Fruit fly (Drosophila melanogaster) whole organism, embryonic: ENCODE data around the gene CG33110.

ENCODE experiments used
- CG12659 ChIP-seq: fragments of 200-800 bp; sonication (Bioruptor generic); optimal IDR thresholded peaks from 3 replicates; lab custom pipeline; 2017; ENCODE audit warnings: mild to moderate bottlenecking, missing biosample characterization, missing genetic modification reagents, missing genetic modification characterization
- CG14710 ChIP-seq: fragments of 200-800 bp; sonication (Bioruptor generic); optimal IDR thresholded peaks from 3 replicates; lab custom pipeline; 2019; ENCODE audit warnings: missing biosample characterization, mild to moderate bottlenecking, missing genetic modification characterization, moderate library complexity
- CG15011 ChIP-seq: fragments of 200-800 bp; sonication (Bioruptor generic); optimal IDR thresholded peaks from 3 replicates; lab custom pipeline; 2018; ENCODE audit warnings: missing biosample characterization, mild to moderate bottlenecking, missing genetic modification characterization
- CG15479 ChIP-seq: fragments of 200-800 bp; sonication (Bioruptor generic); optimal IDR thresholded peaks from 3 replicates; lab custom pipeline; 2019; ENCODE audit warnings: missing biosample characterization, mild to moderate bottlenecking, missing genetic modification characterization, moderate library complexity
- CG16863 ChIP-seq: fragments of 200-800 bp; sonication (Bioruptor generic); optimal IDR thresholded peaks from 3 replicates; lab custom pipeline; 2016; ENCODE audit warnings: missing biosample characterization, missing genetic modification characterization
- CG2129 ChIP-seq: fragments of 200-800 bp; sonication (Bioruptor generic); IDR thresholded peaks from 2 replicates; pipeline ENCODE4 v1.3.6; 2022; ENCODE audit warnings: missing biosample characterization, missing genetic modification characterization; ENCODE audit not compliant: partially characterized antibody
- CG34224 ChIP-seq: fragments of 200-800 bp; sonication (Bioruptor generic); IDR thresholded peaks from 3 replicates; pipeline ENCODE4 v1.3.6; 2022; ENCODE audit warnings: missing biosample characterization, missing genetic modification characterization; ENCODE audit not compliant: partially characterized antibody
- CG42726 ChIP-seq: fragments of 200-800 bp; sonication (Bioruptor generic); IDR thresholded peaks from 2 replicates; pipeline ENCODE4 v1.3.6; 2022; ENCODE audit warnings: missing biosample characterization, missing genetic modification characterization; ENCODE audit not compliant: partially characterized antibody
- CG4404 ChIP-seq: fragments of 200-800 bp; sonication (Bioruptor generic); IDR thresholded peaks from 2 replicates; pipeline ENCODE4 v1.3.6; 2022; ENCODE audit warnings: missing biosample characterization, missing genetic modification characterization
- CG4854 ChIP-seq: fragments of 200-800 bp; sonication (Bioruptor generic); optimal IDR thresholded peaks from 2 replicates; lab custom pipeline; 2016; ENCODE audit warnings: missing biosample characterization, missing genetic modification characterization, inconsistent platforms
- CG6791 ChIP-seq: fragments of 200-800 bp; sonication (Bioruptor generic); IDR thresholded peaks from 3 replicates; pipeline ENCODE4 v1.3.6; 2022; ENCODE audit warnings: missing biosample characterization, missing genetic modification characterization; ENCODE audit not compliant: partially characterized antibody
- CG6813 ChIP-seq: fragments of 200-800 bp; sonication (Bioruptor generic); optimal IDR thresholded peaks from 2 replicates; lab custom pipeline; 2017; ENCODE audit warnings: missing biosample characterization, missing genetic modification characterization, mild to moderate bottlenecking, moderate library complexity, missing genetic modification reagents
- CG8290 ChIP-seq, 3 experiments: fragments of 200-800 bp; sonication (Bioruptor generic); optimal IDR thresholded peaks; 2 replicates each; lab custom pipeline; 2016 to 2019; ENCODE audit warnings: missing biosample characterization in 3 of 3, missing genetic modification characterization in 3 of 3, mild to moderate bottlenecking in 2 of 3, moderate library complexity in 1 of 3
- CG9876 ChIP-seq: fragments of 200-800 bp; sonication (Bioruptor generic); optimal IDR thresholded peaks from 2 replicates; lab custom pipeline; 2016; ENCODE audit warnings: missing biosample characterization, missing genetic modification characterization
- CG9932 ChIP-seq: fragments of 200-800 bp; sonication (Bioruptor generic); IDR thresholded peaks from 2 replicates; pipeline ENCODE4 v1.3.6; 2022; ENCODE audit warnings: missing biosample characterization, missing genetic modification characterization
- Chrac-16 ChIP-seq: fragments of 200-800 bp; sonication (Bioruptor generic); optimal IDR thresholded peaks from 3 replicates; lab custom pipeline; 2016; ENCODE audit warnings: missing biosample characterization, missing genetic modification characterization
- Dp ChIP-seq: fragments of 200-800 bp; sonication (Bioruptor generic); optimal IDR thresholded peaks from 2 replicates; lab custom pipeline; 2018; ENCODE audit warnings: missing biosample characterization, mild to moderate bottlenecking, missing genetic modification characterization, moderate library complexity
- Ets97D ChIP-seq: fragments of 200-800 bp; sonication (Bioruptor generic); optimal IDR thresholded peaks from 3 replicates; lab custom pipeline; 2016; ENCODE audit warnings: missing biosample characterization, missing genetic modification characterization
- GATAe ChIP-seq: fragments of 200-800 bp; sonication (Bioruptor generic); conservative IDR thresholded peaks from 2 replicates; pipeline ENCODE4 v1.3.6; 2022; ENCODE audit warnings: missing biosample characterization, missing genetic modification characterization
- HmgZ ChIP-seq: fragments of 200-800 bp; sonication (Bioruptor generic); optimal IDR thresholded peaks from 2 replicates; lab custom pipeline; 2018; ENCODE audit warnings: missing biosample characterization, mild to moderate bottlenecking, missing genetic modification characterization
- Hr51 ChIP-seq, 2 experiments: fragments of 200-800 bp; sonication (Bioruptor generic); optimal IDR thresholded peaks; 2 replicates in 1 of 2; 3 replicates in 1 of 2; lab custom pipeline; 2016 to 2018; ENCODE audit warnings: missing biosample characterization in 2 of 2, missing genetic modification characterization in 2 of 2, mild to moderate bottlenecking in 1 of 2, moderate library complexity in 1 of 2
- Med ChIP-seq: fragments of 200-800 bp; sonication (Bioruptor generic); peaks from one replicate; lab custom pipeline; 2016; ENCODE audit warnings: missing biosample characterization, missing genetic modification characterization, mild to moderate bottlenecking, inconsistent platforms, moderate library complexity
- Opbp ChIP-seq: fragments of 200-800 bp; sonication (Bioruptor generic); IDR thresholded peaks from 3 replicates; pipeline ENCODE4 v1.3.6; 2022; ENCODE audit warnings: missing biosample characterization, missing genetic modification characterization; ENCODE audit not compliant: partially characterized antibody
- Rfx ChIP-seq: fragments of 200-800 bp; sonication (Bioruptor generic); IDR thresholded peaks from 2 replicates; pipeline ENCODE4 v1.3.6; 2022; ENCODE audit warnings: missing biosample characterization, missing genetic modification characterization
- Scr ChIP-seq: fragments of 200-800 bp; sonication (Bioruptor generic); IDR thresholded peaks from 2 replicates; pipeline ENCODE4 v1.3.6; 2022; ENCODE audit warnings: missing biosample characterization, missing genetic modification characterization; ENCODE audit not compliant: partially characterized antibody
- Sry-δ ChIP-seq: fragments of 200-800 bp; sonication (Bioruptor generic); optimal IDR thresholded peaks from 2 replicates; lab custom pipeline; 2016; ENCODE audit warnings: missing biosample characterization, missing genetic modification characterization
- bowl ChIP-seq: fragments of 200-800 bp; sonication (Bioruptor generic); IDR thresholded peaks from 2 replicates; pipeline ENCODE4 v1.3.6; 2022; ENCODE audit warnings: missing biosample characterization, missing genetic modification characterization
- chinmo ChIP-seq: fragments of 200-800 bp; sonication (Bioruptor generic); IDR thresholded peaks from 4 replicates; pipeline ENCODE4 v1.3.6; 2022; ENCODE audit warnings: missing biosample characterization, missing genetic modification characterization; ENCODE audit not compliant: partially characterized antibody
- grau ChIP-seq: fragments of 200-800 bp; optimal IDR thresholded peaks from 3 replicates; lab custom pipeline; 2019; ENCODE audit warnings: missing biosample characterization, mild to moderate bottlenecking, missing genetic modification characterization, moderate library complexity
- gro ChIP-seq: fragments of 200-800 bp; sonication (Bioruptor generic); optimal IDR thresholded peaks from 2 replicates; lab custom pipeline; 2016; ENCODE audit warnings: missing biosample characterization, missing genetic modification characterization
- gt ChIP-seq: fragments of 200-800 bp; sonication (Bioruptor generic); IDR thresholded peaks from 2 replicates; pipeline ENCODE4 v1.3.6; 2022; ENCODE audit warnings: missing biosample characterization, missing genetic modification characterization
- lola ChIP-seq, 3 experiments: fragments of >200 bp in 2 of 3; fragments of 200-800 bp in 1 of 3; sonication (Bioruptor generic) in 1 of 3; optimal IDR thresholded peaks; 2 replicates each; lab custom pipeline; 2017 to 2019; ENCODE audit warnings: missing biosample characterization in 3 of 3, missing genetic modification characterization in 3 of 3, mild to moderate bottlenecking in 1 of 3, moderate library complexity in 1 of 3
- mirr ChIP-seq: fragments of 200-800 bp; sonication (Bioruptor generic); optimal IDR thresholded peaks from 3 replicates; lab custom pipeline; 2018; ENCODE audit warnings: missing biosample characterization, mild to moderate bottlenecking, missing genetic modification characterization
- pho ChIP-seq: fragments of 200-800 bp; sonication (Bioruptor generic); optimal IDR thresholded peaks from 2 replicates; lab custom pipeline; 2016; ENCODE audit warnings: missing biosample characterization, missing genetic modification characterization
- pum ChIP-seq: fragments of 200-800 bp; sonication (Bioruptor generic); optimal IDR thresholded peaks from 2 replicates; lab custom pipeline; 2016; ENCODE audit warnings: missing biosample characterization, missing genetic modification characterization
- repo ChIP-seq: fragments of 200-800 bp; sonication (Bioruptor generic); optimal IDR thresholded peaks from 2 replicates; lab custom pipeline; 2016; ENCODE audit warnings: missing biosample characterization, missing genetic modification characterization
- row ChIP-seq: fragments of 200-800 bp; sonication (Bioruptor generic); IDR thresholded peaks from 3 replicates; pipeline ENCODE4 v1.3.6; 2022; ENCODE audit warnings: missing biosample characterization, missing genetic modification characterization
- scrt ChIP-seq: fragments of 200-800 bp; sonication (Bioruptor generic); optimal IDR thresholded peaks from 2 replicates; lab custom pipeline; 2018; ENCODE audit warnings: missing biosample characterization, mild to moderate bottlenecking, missing genetic modification characterization, moderate library complexity
- so ChIP-seq: fragments of 200-800 bp; sonication (Bioruptor generic); IDR thresholded peaks from 3 replicates; pipeline ENCODE4 v1.3.6; 2022; ENCODE audit warnings: missing biosample characterization, missing genetic modification characterization
- stwl ChIP-seq: fragments of 200-800 bp; sonication (Bioruptor generic); optimal IDR thresholded peaks from 3 replicates; lab custom pipeline; 2018; ENCODE audit warnings: missing biosample characterization, mild to moderate bottlenecking, missing genetic modification characterization, moderate library complexity
- tll ChIP-seq, 2 experiments: fragments of 200-800 bp in 1 of 2; fragments of >200 bp in 1 of 2; sonication (Bioruptor generic) in 1 of 2; optimal IDR thresholded peaks; 2 replicates each; lab custom pipeline; 2017 to 2019; ENCODE audit warnings: missing biosample characterization in 2 of 2, missing genetic modification characterization in 2 of 2, mild to moderate bottlenecking in 1 of 2, moderate library complexity in 1 of 2
- unc-4 ChIP-seq: fragments of 200-800 bp; sonication (Bioruptor generic); IDR thresholded peaks from 2 replicates; pipeline ENCODE4 v1.3.6; 2022; ENCODE audit warnings: missing biosample characterization, missing genetic modification characterization; ENCODE audit not compliant: partially characterized antibody
- vvl ChIP-seq: fragments of 200-800 bp; sonication (Bioruptor generic); IDR thresholded peaks from 2 replicates; pipeline ENCODE4 v1.3.6; 2022; ENCODE audit warnings: missing biosample characterization, missing genetic modification characterization
- zen ChIP-seq: fragments of 200-800 bp; sonication (Bioruptor generic); optimal IDR thresholded peaks from 3 replicates; lab custom pipeline; 2018; ENCODE audit warnings: missing biosample characterization, mild to moderate bottlenecking, missing genetic modification characterization, moderate library complexity

CG33110 gene

DNA sequence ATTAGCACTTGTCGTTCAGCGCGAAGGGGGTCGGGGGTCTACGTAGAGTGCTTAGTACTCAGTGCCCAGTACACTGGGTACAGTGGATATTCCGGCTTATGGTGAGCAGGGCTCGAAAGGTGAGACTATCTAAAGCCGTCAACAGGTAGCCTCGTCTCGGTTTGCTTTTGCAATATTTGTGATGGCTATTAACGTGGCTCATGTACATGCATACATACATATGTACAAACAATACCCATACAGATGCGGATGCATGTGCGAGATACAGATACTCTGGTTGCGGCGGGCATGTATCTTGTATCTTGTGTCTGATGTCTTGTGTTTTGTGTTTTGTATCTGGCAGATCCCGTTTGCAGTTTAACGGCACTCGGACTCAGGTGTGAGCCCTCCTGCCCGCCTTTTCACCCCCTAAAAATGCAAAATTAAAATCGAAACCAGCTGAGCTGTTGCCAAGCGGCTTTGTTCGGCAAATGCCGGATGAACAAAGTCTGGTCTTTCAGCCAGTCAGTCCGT, 42.3 kb upstream of the CG33110 start (continued):
- TF ChIP-seq lola (GFP tag; optimal IDR thresholded peaks at IDR 0.05; lab: Kevin White, UChicago) (no peak), CG9876 (GFP tag; lab: Kevin White, UChicago) (no peak), CG42726 (GFP tag; lab: Robert Waterston, UW) (no peak), CG15479 (GFP tag; lab: Kevin White, UChicago) (peak; percentile 36), mirr (GFP tag; lab: Kevin White, UChicago) (no peak), bowl (GFP tag; lab: Robert Waterston, UW) (0 out of 2 replicates have a peak, but pooled peaks have one; percentile 15), repo (no peak), CG4854 (GFP tag; lab: Kevin White, UChicago) (no peak), tll (GFP tag; optimal IDR thresholded peaks at IDR 0.05; lab: Kevin White, UChicago) (peak in 1 of 2 experiments; percentile 53), CG6813 (GFP tag; lab: Kevin White, UChicago) (no peak), scrt (GFP tag; lab: Kevin White, UChicago) (no peak), gro (no peak), GATAe (GFP tag; lab: Robert Waterston, UW) (no peak), CG16863 (GFP tag; lab: Kevin White, UChicago) (no peak), Chrac-16 (GFP tag; lab: Kevin White, UChicago) (no peak), Rfx (no peak), vvl (GFP tag; lab: Robert Waterston, UW) (no peak), CG15011 (GFP tag; lab: Kevin White, UChicago) (no peak), so (GFP tag; lab: Robert Waterston, UW) (no peak), CG2129 (no peak)

DNA sequence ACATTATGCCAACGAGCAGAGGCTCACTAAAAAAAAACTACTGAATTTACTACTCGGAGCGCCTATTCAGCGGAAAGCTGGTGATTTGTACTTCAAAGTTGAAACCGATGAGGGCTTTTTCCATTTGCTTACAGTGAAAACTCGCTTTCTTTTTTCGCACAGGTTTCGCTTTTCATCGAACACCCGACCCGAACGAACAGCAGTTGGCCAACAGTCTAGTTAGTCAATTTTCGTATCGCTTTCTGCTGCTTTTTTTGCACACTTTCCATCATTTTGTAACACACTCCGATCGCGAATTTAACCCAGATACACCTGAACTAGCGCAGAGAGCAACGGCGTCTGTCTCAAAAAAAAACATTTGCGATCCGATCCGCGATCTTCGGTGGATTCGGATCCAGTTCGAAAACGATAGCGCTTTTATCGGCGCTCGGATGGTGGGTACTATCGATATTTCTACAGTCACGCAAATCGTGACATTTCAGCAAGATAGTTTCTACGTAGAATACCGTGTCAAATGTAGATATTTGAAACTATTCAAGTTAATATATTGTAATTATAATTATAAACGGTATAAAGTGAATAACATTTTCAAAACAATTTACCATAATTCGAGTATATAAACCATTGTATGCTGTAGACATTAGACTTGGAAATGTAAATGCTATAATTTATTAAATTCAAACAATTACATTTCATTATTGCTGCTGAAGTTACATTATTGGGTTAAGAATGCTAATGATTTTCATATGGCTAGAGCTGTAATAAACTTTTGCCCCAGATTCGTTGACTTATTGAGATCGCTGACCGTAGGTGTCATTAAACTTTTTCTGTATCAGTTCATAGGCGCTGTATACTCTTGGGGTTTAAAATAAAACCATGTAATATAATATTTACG, 41.5 kb upstream of the CG33110 start, which contains the start of gene CG5346:
CG5346 (minus strand) TSS at position 400 of the 895 bp plus-strand sequence.
- TF ChIP-seq unc-4 (GFP tag; lab: Robert Waterston, UW) (peak; percentile 73), Dp (GFP tag; lab: Kevin White, UChicago) (peak; percentile 61), grau (tag; lab: Kevin White, UChicago) (peak; percentile 22), stwl (tag; lab: Kevin White, UChicago) (peak; percentile 67), CG6791 (GFP tag; lab: Robert Waterston, UW) (peak; percentile 83), Opbp (GFP tag; lab: Robert Waterston, UW) (peak; percentile 88), pho (GFP tag; lab: Kevin White, UChicago) (no peak), row (peak; percentile 34; the same call in 2 of the 3 replicates), chinmo (GFP tag; lab: Robert Waterston, UW) (peak; percentile 80; the same call in 1 of the 4 replicates), CG2129 (peak; percentile 54), HmgZ (tag; lab: Kevin White, UChicago) (peak; percentile 44), CG9932 (GFP tag; lab: Robert Waterston, UW) (peak; percentile 38; the same call in 1 of the 2 replicates), CG12659 (GFP tag; lab: Kevin White, UChicago) (peak; percentile 61), Ets97D (GFP tag; lab: Kevin White, UChicago) (peak; percentile 23), CG4404 (no peak), gt (GFP tag; lab: Robert Waterston, UW) (no peak), zen (peak; percentile 9), Hr51 (GFP tag; optimal IDR thresholded peaks at IDR 0.05; lab: Kevin White, UChicago) (no peak), CG8290 (GFP tag; optimal IDR thresholded peaks at IDR 0.05; lab: Kevin White, UChicago) (no peak), CG8290 (tag; optimal IDR thresholded peaks at IDR 0.05; lab: Kevin White, UChicago) (peak in 1 of 2 experiments; percentile 37), Scr (GFP tag; lab: Robert Waterston, UW) (peak; percentile 84), Med (peak; percentile 58), CG34224 (peak; percentile 79), Sry-δ (GFP tag; lab: Kevin White, UChicago) (peak; percentile 60), CG14710 (tag; lab: Kevin White, UChicago) (peak; percentile 16), CG42726 (GFP tag; lab: Robert Waterston, UW) (peak; percentile 84), pum (GFP tag; lab: Kevin White, UChicago) (no peak)
